Worm (Caenorhabditis elegans): ENCODE results near the gene ncx-10.

ncx-10 gene

ce11 chrV:7932998-7933397, at the start of gene ncx-10:
ncx-10 (minus strand) TSS chrV:7933098.
- TF ChIP-seq sup-37 (GFP tag; optimal IDR thresholded peaks at IDR 0.05) (no peak), nhr-20 (tag; optimal IDR thresholded peaks at IDR 0.05) (no peak), ztf-11 (tag; optimal IDR thresholded peaks at IDR 0.05) (no peak), ztf-4 (tag; optimal IDR thresholded peaks at IDR 0.05) (no peak), xbp-1 (tag; optimal IDR thresholded peaks at IDR 0.05) (no peak), fkh-4 (tag; optimal IDR thresholded peaks at IDR 0.05; ENCODE audit: borderline replicate concordance) (no peak), nhr-28 (tag; optimal IDR thresholded peaks at IDR 0.05) (no peak), nhr-19 (GFP tag; conservative IDR thresholded peaks at IDR 0.05) (no peak), fkh-10 (GFP tag; optimal IDR thresholded peaks at IDR 0.05) (no peak), ceh-82 (tag; optimal IDR thresholded peaks at IDR 0.05) (no peak), egl-27 (tag; optimal IDR thresholded peaks at IDR 0.05) (no peak), snu-23 (GFP tag; optimal IDR thresholded peaks at IDR 0.05) (no peak), lsy-2 (tag; optimal IDR thresholded peaks at IDR 0.05) (no peak), nhr-85 (tag) (no peak), skn-1 (tag; optimal IDR thresholded peaks at IDR 0.05) (no peak), mab-9 (GFP tag; IDR thresholded peaks at IDR 0.05) (no peak), ets-5 (GFP tag; IDR thresholded peaks at IDR 0.05) (no peak), fos-1 (tag; optimal IDR thresholded peaks at IDR 0.05) (no peak), unc-62 (GFP tag; optimal IDR thresholded peaks at IDR 0.05) (no peak)

- peak in 1 of 6 experiments; percentile 16 for TF ChIP-seq elt-3 (tag; optimal IDR thresholded peaks at IDR 0.05)
- TF ChIP-seq jun-1 (tag; optimal IDR thresholded peaks at IDR 0.05): no peak
- TF ChIP-seq alr-1 (tag; optimal IDR thresholded peaks at IDR 0.05; ENCODE audit: borderline replicate concordance): no peak
- peak in 1 of 3 experiments; percentile 3 for TF ChIP-seq dpl-1 (GFP tag; optimal IDR thresholded peaks at IDR 0.05)
- peak in 1 of 2 experiments; percentile 8 for TF ChIP-seq lin-35 (GFP tag; optimal IDR thresholded peaks at IDR 0.05)
- TF ChIP-seq blmp-1 (tag; optimal IDR thresholded peaks at IDR 0.05): no peak
Observed at ce11 chrV:7980993-7981595, 48.2 kb upstream of the ncx-10 start, which contains the start of gene F26D11.1. F26D11.1 (plus strand) TSS chrV:7981545.

- TF ChIP-seq fkh-10 (GFP tag; optimal IDR thresholded peaks at IDR 0.05) (peak; percentile 65), nhr-47 (tag; optimal IDR thresholded peaks at IDR 0.05) (peak; percentile 4), blmp-1 (tag; optimal IDR thresholded peaks at IDR 0.05) (peak; percentile 46), sox-4 (tag; optimal IDR thresholded peaks at IDR 0.05) (no peak), fkh-8 (tag; optimal IDR thresholded peaks at IDR 0.05) (peak; percentile 10), lsy-2 (tag; optimal IDR thresholded peaks at IDR 0.05) (peak; percentile 18 to 42), lin-15B (tag; optimal IDR thresholded peaks at IDR 0.05) (no peak), isw-1 (GFP tag; IDR thresholded peaks at IDR 0.05) (no peak), tlp-1 (tag; optimal IDR thresholded peaks at IDR 0.05) (no peak), rnt-1 (tag; optimal IDR thresholded peaks at IDR 0.05) (peak; percentile 8), nhr-20 (tag; optimal IDR thresholded peaks at IDR 0.05) (no peak), ceh-82 (tag; optimal IDR thresholded peaks at IDR 0.05) (peak in 1 of 3 experiments; percentile 7), aha-1 (tag; optimal IDR thresholded peaks at IDR 0.05) (no peak), sup-37 (GFP tag; optimal IDR thresholded peaks at IDR 0.05) (no peak), unc-98 (GFP tag; IDR thresholded peaks at IDR 0.05) (no peak), zag-1 (tag; optimal IDR thresholded peaks at IDR 0.05) (no peak), lin-14 (GFP tag; optimal IDR thresholded peaks at IDR 0.05) (peak; percentile 89), jun-1 (tag; optimal IDR thresholded peaks at IDR 0.05) (no peak), mep-1 (tag; optimal IDR thresholded peaks at IDR 0.05) (peak; percentile 32), efl-1 (optimal IDR thresholded peaks at IDR 0.05) (no peak), efl-1 (GFP tag; optimal IDR thresholded peaks at IDR 0.05 in 1 of 2) (peak in 1 of 2 experiments; percentile 48), skn-1 (tag; optimal IDR thresholded peaks at IDR 0.05) (peak; percentile 18), Y116A8C.19 (tag; optimal IDR thresholded peaks at IDR 0.05; ENCODE audit: borderline replicate concordance) (no peak), mdl-1 (tag; optimal IDR thresholded peaks at IDR 0.05) (no peak), ceh-8 (GFP tag; optimal IDR thresholded peaks at IDR 0.05) (no peak), nhr-71 (tag; optimal IDR thresholded peaks at IDR 0.05) (peak; percentile 24), elt-3 (tag; optimal IDR thresholded peaks at IDR 0.05) (no peak), alr-1 (tag; optimal IDR thresholded peaks at IDR 0.05; ENCODE audit: borderline replicate concordance) (no peak), egl-27 (tag; optimal IDR thresholded peaks at IDR 0.05) (peak in 1 of 2 experiments; percentile 2), dsc-1 (tag; optimal IDR thresholded peaks at IDR 0.05) (peak; percentile 26), dpl-1 (GFP tag; optimal IDR thresholded peaks at IDR 0.05) (peak in 1 of 3 experiments; percentile 1)
Observed at ce11 chrV:7980370-7980987, 47.6 kb upstream of the ncx-10 start.

All from whole organism, L1 larva.